Worm (Caenorhabditis elegans) whole organism, L2 larva: ENCODE results near the gene zipt-2.2.

Experiments used
- C34F6.9 ChIP-seq: fragments of 150-350 bp; optimal IDR thresholded peaks from 2 replicates; lab custom pipeline; 2014; ENCODE audit warnings: missing biosample characterization, missing genetic modification characterization
- F13H6.1 ChIP-seq: sonication (generic microtip); optimal IDR thresholded peaks from 2 replicates; lab custom pipeline; 2016; ENCODE audit warnings: missing genetic modification characterization, missing compliant biosample characterization
- R02D3.7 ChIP-seq: fragments of 150-350 bp; optimal IDR thresholded peaks from 2 replicates; lab custom pipeline; 2014; ENCODE audit warnings: missing biosample characterization, missing genetic modification characterization
- Y55F3AM.14 ChIP-seq: fragments of 200-800 bp; sonication (Bioruptor generic); optimal IDR thresholded peaks from 2 replicates; lab custom pipeline; 2018; ENCODE audit warnings: mild to moderate bottlenecking, missing genetic modification characterization, missing compliant biosample characterization
- alr-1 ChIP-seq: fragments of 150-350 bp; optimal IDR thresholded peaks from 2 replicates; lab custom pipeline; 2014; ENCODE audit warnings: missing biosample characterization, missing genetic modification characterization
- aly-2 ChIP-seq: fragments of 150-350 bp; optimal IDR thresholded peaks from 2 replicates; lab custom pipeline; 2014; ENCODE audit warnings: missing biosample characterization, missing genetic modification characterization
- ama-1 ChIP-seq: fragments of 150-350 bp; optimal IDR thresholded peaks from 2 replicates; lab custom pipeline; 2018; ENCODE audit warnings: inconsistent platforms
- blmp-1 ChIP-seq: sonication (generic microtip); optimal IDR thresholded peaks from 2 replicates; lab custom pipeline; 2017; ENCODE audit warnings: missing genetic modification characterization, mild to moderate bottlenecking, missing compliant biosample characterization, antibody characterized with exemption, moderate library complexity; ENCODE audit not compliant: insufficient read depth
- ceh-16 ChIP-seq: fragments of 150-350 bp; optimal IDR thresholded peaks from 2 replicates; lab custom pipeline; 2014; ENCODE audit warnings: missing biosample characterization, missing genetic modification characterization
- ceh-82 ChIP-seq: fragments of 150-350 bp; optimal IDR thresholded peaks from 2 replicates; lab custom pipeline; 2014; ENCODE audit warnings: missing biosample characterization, missing genetic modification characterization
- crh-2 ChIP-seq: sonication (generic microtip); optimal IDR thresholded peaks from 2 replicates; lab custom pipeline; 2017; ENCODE audit warnings: missing biosample characterization, missing genetic modification characterization
- dmd-4 ChIP-seq: sonication (generic microtip); optimal IDR thresholded peaks from 2 replicates; lab custom pipeline; 2017; ENCODE audit warnings: missing biosample characterization, missing genetic modification characterization
- elt-1 ChIP-seq: fragments of 150-350 bp; optimal IDR thresholded peaks from 2 replicates; lab custom pipeline; 2014; ENCODE audit warnings: missing biosample characterization, missing genetic modification characterization
- elt-3 ChIP-seq: sonication (generic microtip); optimal IDR thresholded peaks from 2 replicates; lab custom pipeline; 2017; ENCODE audit warnings: missing biosample characterization, missing genetic modification characterization
- fos-1 ChIP-seq: fragments of 150-350 bp; optimal IDR thresholded peaks from 2 replicates; lab custom pipeline; 2014; ENCODE audit warnings: missing biosample characterization, missing genetic modification characterization
- gmeb-1 ChIP-seq: fragments of 150-350 bp; optimal IDR thresholded peaks from 2 replicates; lab custom pipeline; 2014; ENCODE audit warnings: missing biosample characterization, missing genetic modification characterization
- lsy-2 ChIP-seq, 2 experiments: fragments of 150-350 bp in 1 of 2; sonication (generic microtip) in 1 of 2; optimal IDR thresholded peaks; 2 replicates each; lab custom pipeline; 2014 to 2017; ENCODE audit warnings: missing biosample characterization in 2 of 2, missing genetic modification characterization in 2 of 2
- mab-5 ChIP-seq: fragments of 150-350 bp; optimal IDR thresholded peaks from 2 replicates; lab custom pipeline; 2014; ENCODE audit warnings: missing biosample characterization, missing genetic modification characterization
- mdl-1 ChIP-seq, 2 experiments: fragments of 150-350 bp in 1 of 2; sonication (generic microtip) in 1 of 2; optimal IDR thresholded peaks; 2 replicates each; lab custom pipeline; 2017; ENCODE audit warnings: missing biosample characterization in 2 of 2, missing genetic modification characterization in 2 of 2
- nhr-10 ChIP-seq: sonication (generic microtip); optimal IDR thresholded peaks from 2 replicates; lab custom pipeline; 2017; ENCODE audit warnings: missing biosample characterization, missing genetic modification characterization
- nhr-11 ChIP-seq: fragments of 150-350 bp; optimal IDR thresholded peaks from 2 replicates; lab custom pipeline; 2014; ENCODE audit warnings: missing biosample characterization, missing genetic modification characterization
- nhr-21 ChIP-seq: fragments of 150-350 bp; optimal IDR thresholded peaks from 2 replicates; lab custom pipeline; 2014; ENCODE audit warnings: missing biosample characterization, missing genetic modification characterization
- nhr-23 ChIP-seq: fragments of 150-350 bp; optimal IDR thresholded peaks from 2 replicates; lab custom pipeline; 2014; ENCODE audit warnings: missing biosample characterization, missing genetic modification reagents, missing genetic modification characterization
- nhr-237 ChIP-seq: fragments of 150-350 bp; optimal IDR thresholded peaks from 2 replicates; lab custom pipeline; 2014; ENCODE audit warnings: missing biosample characterization, missing genetic modification characterization
- nhr-25 ChIP-seq: fragments of 150-350 bp; sonication (generic microtip); optimal IDR thresholded peaks from 3 replicates; lab custom pipeline; 2014; ENCODE audit warnings: missing biosample characterization, missing genetic modification characterization
- nhr-6 ChIP-seq: fragments of 150-350 bp; optimal IDR thresholded peaks from 2 replicates; lab custom pipeline; 2014; ENCODE audit warnings: missing biosample characterization, missing genetic modification characterization
- peb-1 ChIP-seq: fragments of 150-350 bp; optimal IDR thresholded peaks from 2 replicates; lab custom pipeline; 2014; ENCODE audit warnings: missing biosample characterization, missing genetic modification characterization
- sem-4 ChIP-seq: fragments of 150-350 bp; optimal IDR thresholded peaks from 2 replicates; lab custom pipeline; 2014; ENCODE audit warnings: missing biosample characterization, missing genetic modification reagents, missing genetic modification characterization
- skn-1 ChIP-seq: sonication (generic microtip); optimal IDR thresholded peaks from 2 replicates; lab custom pipeline; 2017; ENCODE audit warnings: missing biosample characterization, missing genetic modification characterization
- sma-3 ChIP-seq: sonication (generic microtip); optimal IDR thresholded peaks from 2 replicates; lab custom pipeline; 2016; ENCODE audit warnings: missing genetic modification reagents, missing genetic modification characterization, missing compliant biosample characterization
- sma-9 ChIP-seq, 2 experiments: fragments of 150-350 bp in 1 of 2; sonication (generic microtip) in 1 of 2; optimal IDR thresholded peaks; 2 replicates each; lab custom pipeline; 2014 to 2016; ENCODE audit warnings: missing genetic modification characterization in 2 of 2, mild to moderate bottlenecking in 1 of 2, missing biosample characterization in 1 of 2, missing compliant biosample characterization in 1 of 2, missing genetic modification reagents in 1 of 2, moderate library complexity in 1 of 2
- snpc-4 ChIP-seq: fragments of 150-350 bp; optimal IDR thresholded peaks from 2 replicates; lab custom pipeline; 2014; ENCODE audit warnings: missing biosample characterization, missing genetic modification characterization
- unc-55 ChIP-seq: fragments of 150-350 bp; sonication (generic microtip); optimal IDR thresholded peaks from 3 replicates; lab custom pipeline; 2014; ENCODE audit warnings: missing biosample characterization, missing genetic modification reagents, missing genetic modification characterization
- unc-62 ChIP-seq: fragments of 150-350 bp; optimal IDR thresholded peaks from 2 replicates; lab custom pipeline; 2014; ENCODE audit warnings: missing biosample characterization, missing genetic modification reagents, missing genetic modification characterization
- zag-1 ChIP-seq: fragments of 150-350 bp; optimal IDR thresholded peaks from 2 replicates; lab custom pipeline; 2014; ENCODE audit warnings: missing biosample characterization, missing genetic modification characterization
- ztf-11 ChIP-seq: sonication (generic microtip); optimal IDR thresholded peaks from 2 replicates; lab custom pipeline; 2017; ENCODE audit warnings: missing biosample characterization, missing genetic modification characterization
- ztf-4 ChIP-seq: fragments of 150-350 bp; optimal IDR thresholded peaks from 2 replicates; lab custom pipeline; 2014; ENCODE audit warnings: missing biosample characterization, missing genetic modification characterization

The zipt-2.2 gene

ce11 chrIV:4247334-4247733, 12.2 kb upstream of the zipt-2.2 start (continued):
- no peak for TF ChIP-seq nhr-10
- peak; percentile 42 for TF ChIP-seq snpc-4 (tag; lab: Kevin White, UChicago)
- TF ChIP-seq nhr-11 (tag; lab: Kevin White, UChicago): no peak
- TF ChIP-seq elt-3 (tag; lab: Kevin White, UChicago): no peak
- peak; percentile 65 for TF ChIP-seq gmeb-1 (tag; lab: Kevin White, UChicago)
- no peak for TF ChIP-seq sem-4 (tag; lab: Kevin White, UChicago)
- peak; percentile 66 for TF ChIP-seq sma-9 (GFP tag; optimal IDR thresholded peaks at IDR 0.05; lab: Kevin White, UChicago)
- no peak for TF ChIP-seq sma-9 (tag; optimal IDR thresholded peaks at IDR 0.05; lab: Kevin White, UChicago)
- TF ChIP-seq ama-1 (lab: Kevin White, UChicago): no peak
- TF ChIP-seq fos-1 (tag; lab: Kevin White, UChicago): no peak
- no peak for TF ChIP-seq ztf-4
- no peak for TF ChIP-seq Y55F3AM.14
- TF ChIP-seq aly-2 (tag; lab: Kevin White, UChicago): no peak
- peak; percentile 20 for TF ChIP-seq F13H6.1 (tag; lab: Kevin White, UChicago)
- no peak for TF ChIP-seq nhr-237 (tag; lab: Kevin White, UChicago)
- TF ChIP-seq mdl-1 (tag; optimal IDR thresholded peaks at IDR 0.05; lab: Kevin White, UChicago): no peak
- TF ChIP-seq unc-55: peak; percentile 78
- no peak for TF ChIP-seq nhr-6 (tag; lab: Kevin White, UChicago)
- TF ChIP-seq lsy-2 (tag; optimal IDR thresholded peaks at IDR 0.05; lab: Kevin White, UChicago): peak; percentile 39 to 85
- TF ChIP-seq skn-1 (tag; lab: Kevin White, UChicago): no peak
- TF ChIP-seq blmp-1 (tag; lab: Kevin White, UChicago): no peak
- no peak for TF ChIP-seq nhr-23 (tag; lab: Kevin White, UChicago)
- no peak for TF ChIP-seq mab-5 (tag; lab: Kevin White, UChicago)
- TF ChIP-seq C34F6.9: peak; percentile 51
- TF ChIP-seq R02D3.7 (tag; lab: Kevin White, UChicago): no peak

ce11 chrIV:4246493-4246892, 11.3 kb upstream of the zipt-2.2 start, which contains the start of gene ttr-20:
Gene ttr-20, plus strand, starts transcription at chrIV:4246793.
- TF ChIP-seq unc-62 (GFP tag; lab: Kevin White, UChicago) (no peak), sma-3 (no peak), crh-2 (tag; lab: Kevin White, UChicago) (no peak), snpc-4 (tag; lab: Kevin White, UChicago) (no peak), mab-5 (tag; lab: Kevin White, UChicago) (no peak), ama-1 (lab: Kevin White, UChicago) (no peak)

DNA sequence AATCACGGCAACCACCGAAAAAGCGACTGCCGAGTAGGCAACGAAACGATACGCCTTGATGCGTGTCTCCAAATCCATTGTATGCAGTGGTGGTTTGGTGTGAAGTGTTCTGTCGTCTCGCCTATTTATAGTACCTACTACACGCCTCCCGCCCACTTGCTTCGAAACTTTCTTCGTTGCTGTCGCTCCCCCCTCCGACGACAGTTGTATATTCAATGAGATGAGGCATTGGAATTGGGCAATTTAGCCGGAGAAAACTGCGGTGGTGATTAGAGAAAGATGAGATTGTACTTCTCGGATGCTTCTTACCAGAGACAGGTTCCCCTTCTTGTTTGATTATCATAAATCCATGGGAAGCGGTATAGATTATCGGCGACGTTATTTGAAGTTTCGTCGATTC, 9.3 kb upstream of the zipt-2.2 start, which contains the start of gene col-34:
Gene col-34 (minus strand): TSS at position 101 of the 400 bp plus-strand sequence.
- TF ChIP-seq gmeb-1 (tag; lab: Kevin White, UChicago) (no peak), dmd-4 (no peak), nhr-11 (tag; lab: Kevin White, UChicago) (no peak), Y55F3AM.14 (no peak), aly-2 (tag; lab: Kevin White, UChicago) (no peak), ama-1 (lab: Kevin White, UChicago) (no peak), alr-1 (tag; lab: Kevin White, UChicago) (no peak), zag-1 (no peak), ztf-11 (no peak), ceh-82 (no peak), elt-1 (tag; lab: Kevin White, UChicago) (no peak), mdl-1 (tag; optimal IDR thresholded peaks at IDR 0.05; lab: Kevin White, UChicago) (no peak), skn-1 (tag; lab: Kevin White, UChicago) (no peak), mab-5 (tag; lab: Kevin White, UChicago) (no peak), unc-55 (no peak), nhr-25 (tag; lab: Kevin White, UChicago) (no peak), blmp-1 (tag; lab: Kevin White, UChicago) (no peak), ceh-16 (tag; lab: Kevin White, UChicago) (no peak), nhr-21 (tag; lab: Kevin White, UChicago) (no peak), snpc-4 (tag; lab: Kevin White, UChicago) (no peak)
- TF ChIP-seq, all 48 proteins: peak for 0

- TF ChIP-seq dmd-4 (no peak), peb-1 (tag; lab: Kevin White, UChicago) (no peak), F13H6.1 (tag; lab: Kevin White, UChicago) (no peak), ama-1 (lab: Kevin White, UChicago) (no peak)
- TF ChIP-seq, all 48 proteins: peak for 0
These were observed 8.8 kb upstream of the zipt-2.2 start for ce11 chrIV:4243830-4244406.
